Worm (Caenorhabditis elegans) whole organism, late embryonic: Measurements from ENCODE around the gene drn-1.
A peak's percentile ranks its signal among the peaks of the same experiment; 100 is the strongest.

Experiments
- C08G9.2 ChIP-seq: sonication (generic microtip); optimal IDR thresholded peaks from 2 replicates; lab custom pipeline; 2016; ENCODE audit warnings: mild to moderate bottlenecking, missing genetic modification characterization, moderate library complexity, missing compliant biosample characterization
- F13H6.1 ChIP-seq: sonication (generic microtip); optimal IDR thresholded peaks from 2 replicates; lab custom pipeline; 2016; ENCODE audit warnings: missing genetic modification characterization, missing compliant biosample characterization
- T23F11.4 ChIP-seq: fragments of 200-800 bp; sonication (Bioruptor generic); optimal IDR thresholded peaks from 2 replicates; lab custom pipeline; 2018; ENCODE audit warnings: mild to moderate bottlenecking, missing genetic modification characterization, missing compliant biosample characterization
- ama-1 ChIP-seq: fragments of 150-350 bp; optimal IDR thresholded peaks from 2 replicates; lab custom pipeline; 2014
- ceh-14 ChIP-seq: sonication (generic microtip); optimal IDR thresholded peaks from 2 replicates; lab custom pipeline; 2016; ENCODE audit warnings: missing genotype, missing genetic modification characterization, missing compliant biosample characterization
- ceh-18 ChIP-seq: sonication (generic microtip); optimal IDR thresholded peaks from 2 replicates; lab custom pipeline; 2016; ENCODE audit warnings: missing genetic modification characterization, missing compliant biosample characterization
- ceh-19 ChIP-seq: fragments of 200-800 bp; sonication (Bioruptor generic); optimal IDR thresholded peaks from 2 replicates; lab custom pipeline; 2018; ENCODE audit warnings: mild to moderate bottlenecking, missing genetic modification characterization, missing compliant biosample characterization
- ceh-2 ChIP-seq: sonication (generic microtip); optimal IDR thresholded peaks from 2 replicates; lab custom pipeline; 2016; ENCODE audit warnings: missing genotype, missing genetic modification characterization, missing compliant biosample characterization
- ceh-24 ChIP-seq: sonication (generic microtip); optimal IDR thresholded peaks from 2 replicates; lab custom pipeline; 2016; ENCODE audit warnings: mild to moderate bottlenecking, missing genetic modification characterization, missing compliant biosample characterization
- ceh-31 ChIP-seq: sonication (generic microtip); optimal IDR thresholded peaks from 2 replicates; lab custom pipeline; 2016; ENCODE audit warnings: missing genetic modification characterization, missing compliant biosample characterization
- ceh-6 ChIP-seq: fragments of 200-800 bp; sonication (Bioruptor generic); optimal IDR thresholded peaks from 2 replicates; lab custom pipeline; 2018; ENCODE audit warnings: mild to moderate bottlenecking, missing genetic modification characterization, missing compliant biosample characterization
- che-1 ChIP-seq: sonication (generic microtip); optimal IDR thresholded peaks from 2 replicates; lab custom pipeline; 2016; ENCODE audit warnings: mild to moderate bottlenecking, missing genetic modification characterization, missing compliant biosample characterization
- elt-2 ChIP-seq: sonication (generic microtip); optimal IDR thresholded peaks from 2 replicates; lab custom pipeline; 2016; ENCODE audit warnings: missing genetic modification reagents, missing genetic modification characterization, missing compliant biosample characterization
- elt-4 ChIP-seq: sonication (generic microtip); optimal IDR thresholded peaks from 2 replicates; lab custom pipeline; 2016; ENCODE audit warnings: missing genetic modification characterization, missing compliant biosample characterization
- hlh-6 ChIP-seq: sonication (generic microtip); optimal IDR thresholded peaks from 2 replicates; lab custom pipeline; 2016; ENCODE audit warnings: missing genotype, missing genetic modification characterization, missing compliant biosample characterization
- hlh-8 ChIP-seq: sonication (generic microtip); optimal IDR thresholded peaks from 2 replicates; lab custom pipeline; 2016; ENCODE audit warnings: missing genotype, missing genetic modification characterization, missing compliant biosample characterization
- lin-11 ChIP-seq: fragments of 200-800 bp; sonication (Bioruptor generic); optimal IDR thresholded peaks from 2 replicates; lab custom pipeline; 2018; ENCODE audit warnings: mild to moderate bottlenecking, missing genetic modification characterization, missing compliant biosample characterization
- madf-2 ChIP-seq: sonication (generic microtip); optimal IDR thresholded peaks from 2 replicates; lab custom pipeline; 2017; ENCODE audit warnings: missing genetic modification characterization, missing compliant biosample characterization
- nfya-1 ChIP-seq: sonication (generic microtip); optimal IDR thresholded peaks from 2 replicates; lab custom pipeline; 2017; ENCODE audit warnings: missing genetic modification characterization, mild to moderate bottlenecking, missing compliant biosample characterization, antibody characterized with exemption, moderate library complexity
- pat-9 ChIP-seq: fragments of 200-800 bp; sonication (Bioruptor generic); optimal IDR thresholded peaks from 2 replicates; lab custom pipeline; 2018; ENCODE audit warnings: mild to moderate bottlenecking, missing genetic modification characterization, moderate library complexity, missing compliant biosample characterization
- ref-2 ChIP-seq: sonication (generic microtip); optimal IDR thresholded peaks from 2 replicates; lab custom pipeline; 2016; ENCODE audit warnings: missing genetic modification characterization, missing compliant biosample characterization
- rnt-1 ChIP-seq: sonication (generic microtip); optimal IDR thresholded peaks from 2 replicates; lab custom pipeline; 2016; ENCODE audit warnings: missing genetic modification characterization, missing compliant biosample characterization
- sox-2 ChIP-seq: fragments of 200-800 bp; sonication (Bioruptor generic); IDR thresholded peaks from 2 replicates; pipeline ENCODE4 v1.3.6; 2022; ENCODE audit warnings: missing genetic modification reagents, missing genetic modification characterization, missing compliant biosample characterization
- syd-9 ChIP-seq: sonication (generic microtip); optimal IDR thresholded peaks from 2 replicates; lab custom pipeline; 2016; ENCODE audit warnings: mild to moderate bottlenecking, missing genetic modification characterization, moderate library complexity, missing compliant biosample characterization
- tbx-2 ChIP-seq: sonication (generic microtip); optimal IDR thresholded peaks from 2 replicates; lab custom pipeline; 2016; ENCODE audit warnings: missing genetic modification characterization, missing compliant biosample characterization
- unc-42 ChIP-seq: sonication (generic microtip); optimal IDR thresholded peaks from 2 replicates; lab custom pipeline; 2016; ENCODE audit warnings: missing genotype, missing genetic modification characterization, missing compliant biosample characterization
- unc-55 ChIP-seq: sonication (generic microtip); optimal IDR thresholded peaks from 2 replicates; lab custom pipeline; 2017; ENCODE audit warnings: missing biosample characterization, missing genetic modification reagents, missing genetic modification characterization

The drn-1 gene

ce11 chrII:5226309-5226708 is 45.3 kb downstream of the drn-1 start:
- TF ChIP-seq nfya-1 (peak; percentile 9), unc-55 (GFP tag; lab: Kevin White, UChicago) (peak; percentile 5), ceh-31 (peak; percentile 46), T23F11.4 (peak; percentile 23), che-1 (tag; lab: Kevin White, UChicago) (no peak), ceh-18 (tag; lab: Kevin White, UChicago) (no peak), hlh-8 (tag; lab: Kevin White, UChicago) (no peak), tbx-2 (tag; lab: Kevin White, UChicago) (peak; percentile 23)

- no peak for TF ChIP-seq ceh-19
These were observed 46.4 kb downstream of the drn-1 start, which contains the start of gene dsh-1 for ce11 chrII:5225284-5225683. Gene dsh-1, minus strand, starts transcription at chrII:5225384.

ce11 chrII:5222830-5223229 is 48.8 kb downstream of the drn-1 start:
- TF ChIP-seq sox-2 (GFP tag; lab: Robert Waterston, UW) = no peak
- no peak for TF ChIP-seq syd-9 (tag; lab: Kevin White, UChicago)
- TF ChIP-seq ceh-18 (tag; lab: Kevin White, UChicago) = peak; percentile 0
- peak; percentile 21 for TF ChIP-seq rnt-1 (tag; lab: Kevin White, UChicago)
- peak; percentile 26 for TF ChIP-seq nfya-1
- TF ChIP-seq unc-55 (GFP tag; lab: Kevin White, UChicago) = peak; percentile 77
- TF ChIP-seq, all 69 proteins: peak for 4

- no peak for TF ChIP-seq ceh-18 (tag; lab: Kevin White, UChicago)
- no peak for TF ChIP-seq ceh-2 (tag; lab: Kevin White, UChicago)
- no peak for TF ChIP-seq nfya-1
- TF ChIP-seq hlh-6 (tag; lab: Kevin White, UChicago) = no peak
- TF ChIP-seq elt-4 (tag; lab: Kevin White, UChicago) = no peak
- TF ChIP-seq ama-1 (lab: Kevin White, UChicago) = no peak
- TF ChIP-seq ceh-24 (tag; lab: Kevin White, UChicago) = no peak
- TF ChIP-seq pat-9 = no peak
- TF ChIP-seq ceh-6 = no peak
- no peak for TF ChIP-seq ceh-14 (tag; lab: Kevin White, UChicago)
- no peak for TF ChIP-seq F13H6.1 (tag; lab: Kevin White, UChicago)
- TF ChIP-seq unc-42 (tag; lab: Kevin White, UChicago) = no peak
- TF ChIP-seq lin-11 (tag; lab: Kevin White, UChicago) = no peak
- no peak for TF ChIP-seq elt-2 (tag; lab: Kevin White, UChicago)
- TF ChIP-seq C08G9.2 (tag; lab: Kevin White, UChicago) = no peak
- no peak for TF ChIP-seq madf-2 (tag; lab: Kevin White, UChicago)
- TF ChIP-seq ref-2 (tag; lab: Kevin White, UChicago) = no peak
These were observed 51.0 kb downstream of the drn-1 start for ce11 chrII:5220648-5221047.
